Fruit fly (Drosophila melanogaster): Measurements from ENCODE around the gene sina.

Gene sina

dm6 chr3L:16818063-16818462, 35.5 kb upstream of the sina start:
- TF ChIP-seq Ptx1 (GFP tag; IDR thresholded peaks at IDR 0.05) (no peak), CG1024 (GFP tag; IDR thresholded peaks at IDR 0.05) (no peak), corto (GFP tag; optimal IDR thresholded peaks at IDR 0.05) (peak; percentile 58), Drgx (GFP tag; IDR thresholded peaks at IDR 0.05) (peak; percentile 63), CG3281 (GFP tag; optimal IDR thresholded peaks at IDR 0.05) (no peak), NC2β (GFP tag; optimal IDR thresholded peaks at IDR 0.05) (no peak), ewg (GFP tag; optimal IDR thresholded peaks at IDR 0.05) (no peak), bsh (GFP tag; optimal IDR thresholded peaks at IDR 0.05) (peak; percentile 34 to 82), CG13775 (GFP tag; optimal IDR thresholded peaks at IDR 0.05) (no peak), Blimp-1 (GFP tag; optimal IDR thresholded peaks at IDR 0.05) (peak; percentile 14), lov (optimal IDR thresholded peaks at IDR 0.05) (no peak), lov (GFP tag; IDR thresholded peaks at IDR 0.05) (no peak), Kr (GFP tag; optimal IDR thresholded peaks at IDR 0.05) (no peak), CG2712 (tag; optimal IDR thresholded peaks at IDR 0.05) (peak; percentile 9), insv (GFP tag; optimal IDR thresholded peaks at IDR 0.05) (no peak), CG6689 (GFP tag; IDR thresholded peaks at IDR 0.05) (0 out of 2 replicates have a peak, but pooled peaks have one; percentile 21), CkIIα-i1 (GFP tag; IDR thresholded peaks at IDR 0.05) (no peak), p53 (GFP tag; optimal IDR thresholded peaks at IDR 0.05) (no peak), Lhr (GFP tag; optimal IDR thresholded peaks at IDR 0.05) (no peak), Xrp1 (GFP tag; IDR thresholded peaks at IDR 0.05) (peak; percentile 24; the same call in 1 of the 2 replicates), TFAM (GFP tag; optimal IDR thresholded peaks at IDR 0.05) (no peak), sens (GFP tag) (peak; percentile 55), Med (GFP tag) (peak; percentile 38), lbe (GFP tag; optimal IDR thresholded peaks at IDR 0.05) (peak; percentile 86), CG1603 (tag; optimal IDR thresholded peaks at IDR 0.05) (no peak), Ets97D (GFP tag; optimal IDR thresholded peaks at IDR 0.05) (no peak), nom (GFP tag; optimal IDR thresholded peaks at IDR 0.05) (peak; percentile 93), CG7786 (GFP tag; optimal IDR thresholded peaks at IDR 0.05) (no peak), hth (optimal IDR thresholded peaks at IDR 0.05) (no peak), Opbp (GFP tag; IDR thresholded peaks at IDR 0.05; ENCODE audit: partially characterized antibody) (no peak), dmrt11E (tag; optimal IDR thresholded peaks at IDR 0.05) (peak; percentile 22)

- TF ChIP-seq CG12155 (GFP tag; optimal IDR thresholded peaks at IDR 0.05) (no peak), stc (GFP tag; IDR thresholded peaks at IDR 0.05) (no peak), tll (GFP tag; optimal IDR thresholded peaks at IDR 0.05) (no peak), CG12236 (GFP tag; optimal IDR thresholded peaks at IDR 0.05) (no peak), CG7372 (GFP tag; IDR thresholded peaks at IDR 0.05) (no peak), CG30431 (GFP tag; optimal IDR thresholded peaks at IDR 0.05) (no peak), D19B (GFP tag; optimal IDR thresholded peaks at IDR 0.05) (no peak), fd64A (GFP tag; optimal IDR thresholded peaks at IDR 0.05) (no peak), p53 (GFP tag; optimal IDR thresholded peaks at IDR 0.05) (no peak), CG7745 (tag; optimal IDR thresholded peaks at IDR 0.05) (no peak), CG9817 (tag; optimal IDR thresholded peaks at IDR 0.05) (no peak), cad (GFP tag; optimal IDR thresholded peaks at IDR 0.05) (no peak), wor (GFP tag; IDR thresholded peaks at IDR 0.05) (no peak), CG12769 (tag; optimal IDR thresholded peaks at IDR 0.05) (peak; percentile 69), cas (GFP tag; IDR thresholded peaks at IDR 0.05) (no peak), scrt (GFP tag; optimal IDR thresholded peaks at IDR 0.05) (no peak), inv (GFP tag; IDR thresholded peaks at IDR 0.05; ENCODE audit: partially characterized antibody) (no peak), Adf1 (GFP tag; IDR thresholded peaks at IDR 0.05) (no peak), Taf1 (GFP tag; IDR thresholded peaks at IDR 0.05) (no peak), Xbp1 (GFP tag; optimal IDR thresholded peaks at IDR 0.05) (no peak), sr (GFP tag; IDR thresholded peaks at IDR 0.05) (peak; percentile 50; the same call in 1 of the 3 replicates), hbn (GFP tag; IDR thresholded peaks at IDR 0.05; ENCODE audit: partially characterized antibody) (no peak), slp2 (GFP tag; optimal IDR thresholded peaks at IDR 0.05) (no peak)
These were observed 28.8 kb upstream of the sina start for dm6 chr3L:16824725-16825124.
